Worm (Caenorhabditis elegans): Measurements from ENCODE around the gene F26D2.14.

DNA sequence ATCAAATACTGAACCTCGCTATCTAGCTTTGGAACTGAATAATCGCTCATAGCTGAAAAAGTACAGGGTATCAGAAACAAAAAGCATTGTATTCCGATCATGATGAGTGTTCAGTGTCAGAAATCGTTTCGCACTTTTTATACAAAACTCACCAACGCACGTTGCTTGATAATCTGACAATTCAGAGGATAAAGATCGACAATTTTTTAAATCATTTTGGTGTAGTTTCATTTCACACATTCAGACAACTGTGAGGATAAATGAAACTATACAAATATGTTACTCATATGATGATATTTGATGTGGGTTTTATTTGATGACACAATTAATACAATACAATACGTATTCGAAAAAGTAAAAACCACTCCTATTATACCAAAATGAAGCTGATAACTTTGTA lies 47.4 kb downstream of the F26D2.14 start, which contains the start of gene F57E7.2:
- no peak for TF ChIP-seq egl-27 (tag; optimal IDR thresholded peaks at IDR 0.05)
- no peak for TF ChIP-seq aha-1 (tag)
- TF ChIP-seq lin-38 (GFP tag; IDR thresholded peaks at IDR 0.05), result no peak
- TF ChIP-seq lir-3 (tag; optimal IDR thresholded peaks at IDR 0.05), result no peak
- TF ChIP-seq pha-4 (GFP tag; IDR thresholded peaks at IDR 0.05), result no peak
- TF ChIP-seq pha-4 (tag; optimal IDR thresholded peaks at IDR 0.05), result no peak
